Fruit fly (Drosophila melanogaster) whole organism, wandering third instar larva: ENCODE data around the gene corto.

ENCODE experiments used
- Abd-B ChIP-seq: fragments of >200 bp; optimal IDR thresholded peaks from 2 replicates; lab custom pipeline; 2017; ENCODE audit warnings: missing biosample characterization, missing genetic modification characterization
- Dif ChIP-seq: fragments of 200-275, 200-300 bp; sonication (Bioruptor generic); optimal IDR thresholded peaks from 2 replicates; lab custom pipeline; 2018; ENCODE audit warnings: missing biosample characterization, missing genetic modification characterization; ENCODE audit not compliant: partially characterized antibody
- HLH106 ChIP-seq: fragments of 200-800 bp; optimal IDR thresholded peaks from 3 replicates; lab custom pipeline; 2019; ENCODE audit warnings: missing biosample characterization, mild to moderate bottlenecking, missing genetic modification characterization, moderate library complexity
- Mio ChIP-seq: sonication (Bioruptor generic); optimal IDR thresholded peaks from 2 replicates; lab custom pipeline; 2016; ENCODE audit warnings: missing biosample characterization, missing genetic modification characterization
- Myc ChIP-seq: fragments of >200 bp; optimal IDR thresholded peaks from 2 replicates; lab custom pipeline; 2017
- Vsx2 ChIP-seq: fragments of 200-300, 225-300 bp; sonication (Bioruptor generic); optimal IDR thresholded peaks from 2 replicates; lab custom pipeline; 2018; ENCODE audit warnings: missing biosample characterization, missing genetic modification characterization; ENCODE audit not compliant: partially characterized antibody
- dl ChIP-seq, 2 experiments: fragments of 175-275, 200-275 bp in 1 of 2; fragments of 200-275 bp in 1 of 2; sonication (Bioruptor generic); optimal IDR thresholded peaks; lab custom pipeline; 2018; ENCODE audit warnings: mild to moderate bottlenecking in 2 of 2, missing biosample characterization in 2 of 2, missing genetic modification characterization in 2 of 2, moderate library complexity in 2 of 2; ENCODE audit not compliant: partially characterized antibody in 2 of 2, insufficient read depth in 1 of 2
- h ChIP-seq: fragments of 200-800 bp; sonication (Bioruptor generic); optimal IDR thresholded peaks from 3 replicates; lab custom pipeline; 2016; ENCODE audit warnings: missing biosample characterization, mild to moderate bottlenecking, missing genetic modification characterization
- pan ChIP-seq: fragments of >200 bp; optimal IDR thresholded peaks from 2 replicates; lab custom pipeline; 2017
- psq ChIP-seq: fragments of 200-800 bp; sonication (Bioruptor generic); optimal IDR thresholded peaks from 3 replicates; lab custom pipeline; 2017; ENCODE audit warnings: missing biosample characterization, mild to moderate bottlenecking, missing genetic modification characterization, moderate library complexity
- rgr ChIP-seq: fragments of 200-800 bp; sonication (Bioruptor generic); optimal IDR thresholded peaks from 3 replicates; lab custom pipeline; 2016; ENCODE audit warnings: missing biosample characterization, mild to moderate bottlenecking, missing genetic modification characterization

DNA sequence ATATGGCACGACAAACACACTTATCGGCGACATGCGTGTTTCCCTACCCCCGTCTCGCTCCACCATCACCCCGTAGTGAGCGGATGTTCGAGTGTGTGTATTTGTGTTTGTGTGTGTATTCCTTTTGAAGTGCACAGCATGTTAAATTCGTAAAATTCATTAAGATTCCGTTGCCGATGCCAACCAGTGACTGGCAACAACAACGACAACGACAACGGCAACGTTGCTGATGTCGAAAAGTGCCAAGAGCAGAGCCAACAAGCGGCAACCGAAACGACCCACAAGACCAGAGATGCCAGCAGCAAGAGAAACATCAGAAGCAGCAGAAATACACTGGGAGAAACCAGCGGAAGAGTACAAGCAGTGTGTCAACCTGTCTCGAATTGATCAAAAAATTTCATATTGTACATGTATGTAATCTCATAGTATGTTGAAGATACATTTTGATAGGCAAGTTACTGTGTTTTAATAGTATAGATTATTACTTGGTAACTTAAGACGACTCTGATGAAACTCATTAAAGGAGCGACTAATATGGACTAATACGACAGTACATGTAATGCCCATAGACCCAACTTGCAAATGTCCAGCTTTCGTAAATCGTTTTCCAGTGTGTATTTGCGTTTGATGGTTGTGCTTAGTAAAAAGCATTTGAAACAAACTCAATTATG, 26.1 kb downstream of the corto start:
- TF ChIP-seq Dif: no peak
- TF ChIP-seq Abd-B: no peak
- TF ChIP-seq pan: no peak
- peak; percentile 63 for TF ChIP-seq HLH106 (tag; lab: Kevin White, UChicago)
- no peak for TF ChIP-seq Mio (GFP tag; lab: Kevin White, UChicago)
- no peak for TF ChIP-seq Myc (lab: Kevin White, UChicago)
- TF ChIP-seq rgr (GFP tag; lab: Kevin White, UChicago): peak; percentile 81
- TF ChIP-seq Vsx2 (GFP tag; lab: Kevin White, UChicago): peak; percentile 49
- TF ChIP-seq dl (GFP tag; optimal IDR thresholded peaks at IDR 0.05; lab: Kevin White, UChicago; ENCODE audit: insufficient read depth in 1 of 2, partially characterized antibody in 2 of 2): no peak
- TF ChIP-seq psq: peak; percentile 78
- TF ChIP-seq h: peak; percentile 85
